Worm (Caenorhabditis elegans) whole organism, young adult: Measurements from ENCODE around the gene cdgs-1.

Experiments used
- B0035.1 ChIP-seq: sonication (generic microtip); optimal IDR thresholded peaks from 2 replicates; lab custom pipeline; 2016; ENCODE audit warnings: missing genetic modification characterization, mild to moderate bottlenecking, missing compliant biosample characterization, missing genotype, missing genetic modification reagents
- C17E4.6 ChIP-seq: fragments of 200-800 bp; sonication (Bioruptor generic); IDR thresholded peaks from 2 replicates; pipeline ENCODE4 v1.3.6; 2022; ENCODE audit warnings: missing genetic modification reagents, missing genetic modification characterization, missing compliant biosample characterization
- F10E7.11 ChIP-seq: sonication (generic microtip); optimal IDR thresholded peaks from 2 replicates; lab custom pipeline; 2017; ENCODE audit warnings: mild to moderate bottlenecking, missing genetic modification characterization, moderate library complexity, missing compliant biosample characterization
- F22D6.2 ChIP-seq: sonication (generic microtip); optimal IDR thresholded peaks from 2 replicates; lab custom pipeline; 2016; ENCODE audit warnings: mild to moderate bottlenecking, missing genetic modification characterization, missing compliant biosample characterization
- F49E8.2 ChIP-seq: sonication (generic microtip); optimal IDR thresholded peaks from 3 replicates; lab custom pipeline; 2017; ENCODE audit warnings: missing genetic modification characterization, mild to moderate bottlenecking, missing compliant biosample characterization, antibody characterized with exemption, moderate library complexity; ENCODE audit not compliant: insufficient read depth
- F57A8.1 ChIP-seq: fragments of 200-800 bp; sonication (Bioruptor generic); optimal IDR thresholded peaks from 2 replicates; lab custom pipeline; 2018; ENCODE audit warnings: mild to moderate bottlenecking, missing genetic modification characterization, moderate library complexity, missing compliant biosample characterization
- K12H6.12 ChIP-seq: fragments of 200-800 bp; sonication (Bioruptor generic); optimal IDR thresholded peaks from 2 replicates; lab custom pipeline; 2018; ENCODE audit warnings: mild to moderate bottlenecking, missing genetic modification characterization, missing compliant biosample characterization
- Y53G8AR.9 ChIP-seq: fragments of 200-800 bp; sonication (Bioruptor generic); conservative IDR thresholded peaks from 2 replicates; pipeline ENCODE4 v1.3.6; 2022; ENCODE audit warnings: missing genetic modification reagents, missing genetic modification characterization, missing compliant biosample characterization
- Y56A3A.18 ChIP-seq: fragments of 200-800 bp; sonication (Bioruptor generic); IDR thresholded peaks from 2 replicates; pipeline ENCODE4 v1.3.6; 2022; ENCODE audit warnings: missing genetic modification reagents, missing genetic modification characterization, missing compliant biosample characterization
- Y95B8A.8 ChIP-seq: fragments of 200-800 bp; sonication (Bioruptor generic); IDR thresholded peaks from 2 replicates; pipeline ENCODE4 v1.3.6; 2022; ENCODE audit warnings: missing genetic modification reagents, missing genetic modification characterization, missing compliant biosample characterization
- ZK185.1 ChIP-seq: sonication (generic microtip); optimal IDR thresholded peaks from 2 replicates; lab custom pipeline; 2016; ENCODE audit warnings: mild to moderate bottlenecking, missing genetic modification characterization, missing compliant biosample characterization; ENCODE audit not compliant: poor library complexity, severe bottlenecking
- atf-7 ChIP-seq: sonication (generic microtip); optimal IDR thresholded peaks from 2 replicates; lab custom pipeline; 2017; ENCODE audit warnings: mild to moderate bottlenecking, missing genetic modification characterization, missing compliant biosample characterization
- athp-1 ChIP-seq: sonication (generic microtip); optimal IDR thresholded peaks from 2 replicates; lab custom pipeline; 2017; ENCODE audit warnings: mild to moderate bottlenecking, missing genetic modification characterization, missing compliant biosample characterization
- bed-1 ChIP-seq: fragments of 200-800 bp; sonication (Bioruptor generic); IDR thresholded peaks from 2 replicates; pipeline ENCODE4 v1.3.6; 2022; ENCODE audit warnings: missing genetic modification reagents, missing genetic modification characterization, missing compliant biosample characterization
- ccch-3 ChIP-seq: fragments of 200-800 bp; sonication (Bioruptor generic); optimal IDR thresholded peaks from 2 replicates; lab custom pipeline; 2018; ENCODE audit warnings: mild to moderate bottlenecking, missing genetic modification characterization, missing compliant biosample characterization
- cebp-1 ChIP-seq, 2 experiments: fragments of 200-800 bp in 1 of 2; sonication (Bioruptor generic) in 1 of 2; sonication (generic microtip) in 1 of 2; IDR thresholded peaks in 1 of 2; optimal IDR thresholded peaks in 1 of 2; 2 replicates each; pipeline versions ENCODE4 v1.3.6 to Lab custom; 2017 to 2022; ENCODE audit warnings: missing compliant biosample characterization in 2 of 2, missing genetic modification characterization in 2 of 2, mild to moderate bottlenecking in 1 of 2, missing genetic modification reagents in 1 of 2, moderate library complexity in 1 of 2
- cebp-2 ChIP-seq: fragments of 200-800 bp; sonication (Bioruptor generic); IDR thresholded peaks from 2 replicates; pipeline ENCODE4 v1.3.6; 2022; ENCODE audit warnings: missing genetic modification characterization, missing compliant biosample characterization
- ceh-40 ChIP-seq: fragments of 200-800 bp; sonication (Bioruptor generic); IDR thresholded peaks from 2 replicates; pipeline ENCODE4 v1.3.6; 2022; ENCODE audit warnings: missing genetic modification characterization, missing compliant biosample characterization
- dpff-1 ChIP-seq: sonication (generic microtip); optimal IDR thresholded peaks from 2 replicates; lab custom pipeline; 2017; ENCODE audit warnings: mild to moderate bottlenecking, missing genetic modification characterization, missing compliant biosample characterization
- dpl-1 ChIP-seq: fragments of 150-350 bp; optimal IDR thresholded peaks from 2 replicates; lab custom pipeline; 2014; ENCODE audit warnings: missing biosample characterization, missing genetic modification reagents, missing genetic modification characterization
- egl-44 ChIP-seq: fragments of 200-800 bp; sonication (Bioruptor generic); IDR thresholded peaks from 2 replicates; pipeline ENCODE4 v1.3.6; 2022; ENCODE audit warnings: missing genetic modification reagents, missing genetic modification characterization, missing compliant biosample characterization
- fkh-3 ChIP-seq: sonication (generic microtip); optimal IDR thresholded peaks from 2 replicates; lab custom pipeline; 2016; ENCODE audit warnings: mild to moderate bottlenecking, missing genetic modification characterization, missing compliant biosample characterization
- gei-17 ChIP-seq: fragments of 200-800 bp; sonication (Bioruptor generic); optimal IDR thresholded peaks from 2 replicates; lab custom pipeline; 2018; ENCODE audit warnings: mild to moderate bottlenecking, missing genetic modification characterization, missing compliant biosample characterization
- hlh-26 ChIP-seq: fragments of 200-800 bp; sonication (Bioruptor generic); conservative IDR thresholded peaks from 2 replicates; pipeline ENCODE4 v1.3.6; 2022; ENCODE audit warnings: missing genetic modification reagents, missing genetic modification characterization, missing compliant biosample characterization
- let-607 ChIP-seq, 2 experiments: fragments of 200-800 bp in 1 of 2; sonication (Bioruptor generic) in 1 of 2; sonication (generic microtip) in 1 of 2; optimal IDR thresholded peaks; 2 replicates each; lab custom pipeline; 2016 to 2018; ENCODE audit warnings: mild to moderate bottlenecking in 2 of 2, missing compliant biosample characterization in 2 of 2, missing genetic modification characterization in 2 of 2, moderate library complexity in 2 of 2, missing genotype in 1 of 2
- lsy-27 ChIP-seq: sonication (generic microtip); optimal IDR thresholded peaks from 2 replicates; lab custom pipeline; 2017; ENCODE audit warnings: missing genetic modification characterization, mild to moderate bottlenecking, missing compliant biosample characterization, antibody characterized with exemption, missing genotype, borderline replicate concordance; ENCODE audit not compliant: insufficient read depth
- madf-3 ChIP-seq: fragments of 200-800 bp; sonication (Bioruptor generic); IDR thresholded peaks from 2 replicates; pipeline ENCODE4 v1.3.6; 2022; ENCODE audit warnings: missing genetic modification reagents, missing genetic modification characterization, missing compliant biosample characterization
- madf-6 ChIP-seq: fragments of 200-800 bp; sonication (Bioruptor generic); IDR thresholded peaks from 2 replicates; pipeline ENCODE4 v1.3.6; 2022; ENCODE audit warnings: missing genetic modification reagents, missing genetic modification characterization, missing compliant biosample characterization
- madf-8 ChIP-seq: fragments of 200-800 bp; sonication (Bioruptor generic); conservative IDR thresholded peaks from 2 replicates; pipeline ENCODE4 v1.3.6; 2022; ENCODE audit warnings: missing genetic modification reagents, missing genetic modification characterization, missing compliant biosample characterization
- mcd-1 ChIP-seq: fragments of 200-800 bp; sonication (Bioruptor generic); IDR thresholded peaks from 2 replicates; pipeline ENCODE4 v1.3.6; 2022; ENCODE audit warnings: missing genetic modification reagents, missing genetic modification characterization, missing compliant biosample characterization
- nfya-1 ChIP-seq: sonication (generic microtip); optimal IDR thresholded peaks from 2 replicates; lab custom pipeline; 2017; ENCODE audit warnings: antibody characterized with exemption, missing compliant biosample characterization, missing genetic modification characterization, borderline replicate concordance; ENCODE audit not compliant: insufficient read depth
- nhr-179 ChIP-seq: sonication (generic microtip); optimal IDR thresholded peaks from 2 replicates; lab custom pipeline; 2016; ENCODE audit warnings: mild to moderate bottlenecking, missing genetic modification characterization, missing compliant biosample characterization
- nhr-27 ChIP-seq: fragments of 200-800 bp; sonication (Bioruptor generic); optimal IDR thresholded peaks from 2 replicates; lab custom pipeline; 2018; ENCODE audit warnings: mild to moderate bottlenecking, missing genetic modification characterization, moderate library complexity, missing compliant biosample characterization
- nhr-80 ChIP-seq: sonication (generic microtip); optimal IDR thresholded peaks from 2 replicates; lab custom pipeline; 2016; ENCODE audit warnings: missing genetic modification characterization, missing compliant biosample characterization
- pbrm-1 ChIP-seq: fragments of 200-800 bp; sonication (Bioruptor generic); IDR thresholded peaks from 2 replicates; pipeline ENCODE4 v1.3.6; 2022; ENCODE audit warnings: missing genetic modification reagents, missing genetic modification characterization, missing compliant biosample characterization
- pha-4 ChIP-seq: fragments of 150-350 bp; sonication (generic microtip); optimal IDR thresholded peaks from 2 replicates; lab custom pipeline; 2014; ENCODE audit warnings: missing biosample characterization, missing genetic modification reagents, missing genetic modification characterization
- repo-1 ChIP-seq: sonication (generic microtip); optimal IDR thresholded peaks from 2 replicates; lab custom pipeline; 2017; ENCODE audit warnings: mild to moderate bottlenecking, missing genetic modification characterization, missing compliant biosample characterization
- snpc-1.3 ChIP-seq: sonication (generic microtip); optimal IDR thresholded peaks from 2 replicates; lab custom pipeline; 2017; ENCODE audit warnings: missing genetic modification characterization, mild to moderate bottlenecking, missing compliant biosample characterization, antibody characterized with exemption, moderate library complexity, missing genotype, missing genetic modification reagents; ENCODE audit not compliant: insufficient read depth
- snpc-3.4 ChIP-seq: sonication (generic microtip); optimal IDR thresholded peaks from 2 replicates; lab custom pipeline; 2017; ENCODE audit warnings: missing genetic modification characterization, mild to moderate bottlenecking, missing compliant biosample characterization, antibody characterized with exemption, moderate library complexity, missing genotype, missing genetic modification reagents
- unc-130 ChIP-seq: sonication (generic microtip); optimal IDR thresholded peaks from 2 replicates; lab custom pipeline; 2016; ENCODE audit warnings: missing genetic modification reagents, missing genetic modification characterization, missing compliant biosample characterization
- xnd-1 ChIP-seq: sonication (generic microtip); optimal IDR thresholded peaks from 2 replicates; lab custom pipeline; 2016; ENCODE audit warnings: missing genotype, missing genetic modification reagents, missing genetic modification characterization, missing compliant biosample characterization
- zfh-2 ChIP-seq: fragments of 200-800 bp; sonication (Bioruptor generic); conservative IDR thresholded peaks from 2 replicates; pipeline ENCODE4 v1.3.6; 2022; ENCODE audit warnings: missing genetic modification reagents, missing genetic modification characterization, missing compliant biosample characterization
- ztf-28 ChIP-seq: fragments of 200-800 bp; sonication (Bioruptor generic); IDR thresholded peaks from 2 replicates; pipeline ENCODE4 v1.3.6; 2022; ENCODE audit warnings: missing genetic modification reagents, missing genetic modification characterization, missing compliant biosample characterization
- ztf-6 ChIP-seq: fragments of 200-800 bp; sonication (Bioruptor generic); IDR thresholded peaks from 2 replicates; pipeline ENCODE4 v1.3.6; 2022; ENCODE audit warnings: missing genetic modification reagents, missing genetic modification characterization, missing compliant biosample characterization

Gene cdgs-1

ce11 chrIV:7791821-7792446 lies 23.6 kb downstream of the cdgs-1 start, which contains the start of gene C33H5.13:
C33H5.13 (minus strand) TSS chrIV:7792263.
- TF ChIP-seq gei-17, result no peak
- TF ChIP-seq snpc-1.3 (tag; lab: Kevin White, UChicago), result no peak
- no peak for TF ChIP-seq madf-3 (GFP tag; lab: Robert Waterston, UW)
- TF ChIP-seq C17E4.6 (GFP tag; lab: Robert Waterston, UW), result no peak
- TF ChIP-seq B0035.1, result no peak
- TF ChIP-seq xnd-1, result no peak
- TF ChIP-seq Y53G8AR.9, result 0 out of 2 replicates have a peak, but pooled peaks have one; percentile 60
- no peak for TF ChIP-seq madf-8 (GFP tag; lab: Robert Waterston, UW)
- no peak for TF ChIP-seq unc-130 (GFP tag; lab: Kevin White, UChicago)
- no peak for TF ChIP-seq Y56A3A.18 (GFP tag; lab: Robert Waterston, UW)
- no peak for TF ChIP-seq K12H6.12
- TF ChIP-seq cebp-1 (GFP tag; IDR thresholded peaks at IDR 0.05; lab: Robert Waterston, UW), result no peak
- peak; percentile 28 for TF ChIP-seq cebp-1 (tag; optimal IDR thresholded peaks at IDR 0.05; lab: Kevin White, UChicago)
- TF ChIP-seq athp-1, result no peak
- TF ChIP-seq pbrm-1, result no peak
- no peak for TF ChIP-seq madf-6 (GFP tag; lab: Robert Waterston, UW)
- peak; percentile 66 for TF ChIP-seq nhr-80 (tag; lab: Kevin White, UChicago)
- no peak for TF ChIP-seq ztf-6 (GFP tag; lab: Robert Waterston, UW)
- TF ChIP-seq nhr-27, result no peak
- TF ChIP-seq F57A8.1 (GFP tag; lab: Kevin White, UChicago), result no peak
- peak; percentile 12 for TF ChIP-seq ZK185.1

ce11 chrIV:7790801-7791588 lies 24.5 kb downstream of the cdgs-1 start, which contains the start of gene rsp-6:
rsp-6 (minus strand) TSS chrIV:7791229.
- TF ChIP-seq dpl-1 (GFP tag; lab: Kevin White, UChicago) (peak; percentile 93), pha-4 (peak; percentile 13), nhr-179 (tag; lab: Kevin White, UChicago) (no peak), K12H6.12 (peak; percentile 73), hlh-26 (GFP tag; lab: Robert Waterston, UW) (no peak), gei-17 (no peak), repo-1 (tag; lab: Kevin White, UChicago) (no peak), cebp-1 (GFP tag; IDR thresholded peaks at IDR 0.05; lab: Robert Waterston, UW) (peak; percentile 76), cebp-1 (tag; optimal IDR thresholded peaks at IDR 0.05; lab: Kevin White, UChicago) (peak; percentile 84), fkh-3 (tag; lab: Kevin White, UChicago) (no peak), ccch-3 (no peak), dpff-1 (no peak), zfh-2 (GFP tag; lab: Robert Waterston, UW) (no peak), lsy-27 (tag; lab: Kevin White, UChicago) (no peak), F22D6.2 (no peak), nfya-1 (tag; lab: Kevin White, UChicago) (no peak), snpc-3.4 (tag; lab: Kevin White, UChicago) (peak; percentile 75), cebp-2 (no peak), F10E7.11 (tag; lab: Kevin White, UChicago) (no peak), ceh-40 (no peak), atf-7 (tag; lab: Kevin White, UChicago) (no peak), egl-44 (GFP tag; lab: Robert Waterston, UW) (no peak), ztf-28 (GFP tag; lab: Robert Waterston, UW) (0 out of 2 replicates have a peak, but pooled peaks have one; percentile 8), xnd-1 (peak; percentile 78), Y95B8A.8 (GFP tag; lab: Robert Waterston, UW) (no peak), F49E8.2 (peak; percentile 83), mcd-1 (peak; percentile 83), let-607 (tag; optimal IDR thresholded peaks at IDR 0.05; lab: Kevin White, UChicago) (peak in 1 of 2 experiments; percentile 60), bed-1 (GFP tag; lab: Robert Waterston, UW) (no peak)
